Fruit fly (Drosophila melanogaster) Kc167 (cell line): ENCODE measurements around the gene CecA2.

ENCODE experiments used
- Myc ChIP-seq: fragments of >200 bp; optimal IDR thresholded peaks from 2 replicates; lab custom pipeline; 2017; ENCODE audit warnings: missing external identifiers
- h ChIP-seq: fragments of >200 bp; optimal IDR thresholded peaks from 3 replicates; lab custom pipeline; 2018; ENCODE audit warnings: missing external identifiers

- TF ChIP-seq Myc (lab: Kevin White, UChicago), result no peak
- TF ChIP-seq h (lab: Kevin White, UChicago), result no peak
Observed at dm6 chr3R:30216210-30216609, 4.3 kb downstream of the CecA2 start, which contains the start of gene CecC.
